Worm (Caenorhabditis elegans) whole organism, L4 larva: ENCODE measurements around the gene C49G7.7.

ENCODE experiments used
- R02D3.7 ChIP-seq: fragments of 150-350 bp; sonication (generic microtip); optimal IDR thresholded peaks from 3 replicates; lab custom pipeline; 2014; ENCODE audit warnings: missing biosample characterization, missing genetic modification characterization
- T26A8.4 ChIP-seq: fragments of 200-800 bp; sonication (Bioruptor generic); IDR thresholded peaks from 2 replicates; pipeline ENCODE4 v1.3.6; 2022; ENCODE audit warnings: missing genetic modification characterization, missing compliant biosample characterization
- daf-12 ChIP-seq: fragments of 150-350 bp; optimal IDR thresholded peaks from 2 replicates; lab custom pipeline; 2014; ENCODE audit warnings: missing biosample characterization, missing genetic modification reagents, missing genetic modification characterization
- daf-19 ChIP-seq: fragments of 200-800 bp; sonication (Bioruptor generic); conservative IDR thresholded peaks from 2 replicates; pipeline ENCODE4 v1.3.6; 2022; ENCODE audit warnings: missing genetic modification characterization, missing compliant biosample characterization
- dpl-1 ChIP-seq: fragments of 150-350 bp; optimal IDR thresholded peaks from 2 replicates; lab custom pipeline; 2014; ENCODE audit warnings: missing biosample characterization, missing genetic modification reagents, missing genetic modification characterization
- hlh-11 ChIP-seq: fragments of 200-800 bp; sonication (Bioruptor generic); optimal IDR thresholded peaks from 2 replicates; lab custom pipeline; 2018; ENCODE audit warnings: mild to moderate bottlenecking, missing genetic modification characterization, missing compliant biosample characterization
- mep-1 ChIP-seq: fragments of 150-350 bp; sonication (generic microtip); optimal IDR thresholded peaks from 3 replicates; lab custom pipeline; 2014; ENCODE audit warnings: missing biosample characterization, missing genetic modification characterization
- nhr-25 ChIP-seq: sonication (generic microtip); optimal IDR thresholded peaks from 2 replicates; lab custom pipeline; 2017; ENCODE audit warnings: missing genetic modification characterization, mild to moderate bottlenecking, missing compliant biosample characterization, antibody characterized with exemption, moderate library complexity, borderline replicate concordance; ENCODE audit not compliant: insufficient read depth
- nhr-6 ChIP-seq: fragments of 150-350 bp; optimal IDR thresholded peaks from 2 replicates; lab custom pipeline; 2014; ENCODE audit warnings: missing biosample characterization, missing genetic modification characterization
- nhr-77 ChIP-seq: fragments of 150-350 bp; optimal IDR thresholded peaks from 2 replicates; lab custom pipeline; 2014; ENCODE audit warnings: missing biosample characterization, missing genetic modification characterization
- set-16 ChIP-seq: fragments of 200-800 bp; sonication (Bioruptor generic); IDR thresholded peaks from 2 replicates; pipeline ENCODE4 v1.3.6; 2022; ENCODE audit warnings: missing genetic modification reagents, missing genetic modification characterization, missing compliant biosample characterization
- unc-39 ChIP-seq: sonication (generic microtip); optimal IDR thresholded peaks from 2 replicates; lab custom pipeline; 2017; ENCODE audit warnings: missing biosample characterization, missing genetic modification characterization
- unc-62 ChIP-seq, 3 experiments: fragments of 150-350 bp in 1 of 3; sonication (generic microtip); optimal IDR thresholded peaks in 2 of 3; peaks in 1 of 3; 1 replicate in 1 of 3; 2 replicates in 2 of 3; lab custom pipeline; 2014 to 2017; ENCODE audit warnings: missing biosample characterization in 3 of 3, missing genetic modification characterization in 3 of 3, missing genetic modification reagents in 3 of 3, missing genotype in 1 of 3
- ztf-11 ChIP-seq: fragments of 150-350 bp; optimal IDR thresholded peaks from 2 replicates; lab custom pipeline; 2014; ENCODE audit warnings: missing biosample characterization, missing genetic modification characterization

ce11 chrV:4043632-4044031 is 9.4 kb downstream of the C49G7.7 start, which contains the start of gene phat-3:
- TF ChIP-seq unc-39 (no peak), nhr-77 (tag; lab: Kevin White, UChicago) (no peak), T26A8.4 (GFP tag; lab: Robert Waterston, UW) (no peak), unc-62 (GFP tag; optimal IDR thresholded peaks at IDR 0.05 in 1 of 2; lab: Kevin White, UChicago) (no peak), unc-62 (tag; optimal IDR thresholded peaks at IDR 0.05; lab: Kevin White, UChicago) (no peak), set-16 (GFP tag; lab: Robert Waterston, UW) (no peak), hlh-11 (tag; lab: Kevin White, UChicago) (no peak), daf-19 (GFP tag; lab: Robert Waterston, UW) (no peak), nhr-25 (tag; lab: Kevin White, UChicago) (no peak), ztf-11 (tag; lab: Kevin White, UChicago) (no peak), nhr-6 (tag; lab: Kevin White, UChicago) (no peak), mep-1 (tag; lab: Kevin White, UChicago) (no peak), dpl-1 (no peak), R02D3.7 (no peak), daf-12 (tag; lab: Kevin White, UChicago) (no peak)
